Worm (Caenorhabditis elegans) whole organism, early embryonic: Measurements from ENCODE around the gene faah-2.

Source experiments
- ama-1 ChIP-seq: fragments of 150-350 bp; optimal IDR thresholded peaks from 2 replicates; lab custom pipeline; 2014
- hmbx-1 ChIP-seq: sonication (generic microtip); optimal IDR thresholded peaks from 2 replicates; lab custom pipeline; 2016; ENCODE audit warnings: mild to moderate bottlenecking, missing genetic modification characterization, missing compliant biosample characterization
- pes-1 ChIP-seq: fragments of 200-800 bp; sonication (Bioruptor generic); IDR thresholded peaks from 2 replicates; pipeline ENCODE4 v1.3.6; 2022; ENCODE audit warnings: missing genetic modification reagents, missing genetic modification characterization, missing compliant biosample characterization
- scrt-1 ChIP-seq: fragments of 200-800 bp; sonication (Bioruptor generic); IDR thresholded peaks from 2 replicates; pipeline ENCODE4 v1.3.6; 2022; ENCODE audit warnings: missing genetic modification characterization, missing compliant biosample characterization

ce11 chrIV:8199824-8200223 lies 47.6 kb downstream of the faah-2 start:
- TF ChIP-seq pes-1 (GFP tag; lab: Robert Waterston, UW) = no peak
- TF ChIP-seq ama-1 (lab: Kevin White, UChicago) = no peak
- TF ChIP-seq hmbx-1 = no peak
- no peak for TF ChIP-seq scrt-1 (GFP tag; lab: Robert Waterston, UW)
